Worm (Caenorhabditis elegans) whole organism, young adult: Measurements from ENCODE around the gene T04C12.7.

Source experiments
- B0261.1 ChIP-seq: sonication (generic microtip); optimal IDR thresholded peaks from 2 replicates; lab custom pipeline; 2016; ENCODE audit warnings: mild to moderate bottlenecking, missing genetic modification characterization, moderate library complexity, missing compliant biosample characterization
- ama-1 ChIP-seq, 3 experiments: fragments of 150-350 bp in 1 of 3; sonication (generic microtip) in 2 of 3; optimal IDR thresholded peaks; 2 replicates each; lab custom pipeline; 2014 to 2018; ENCODE audit warnings: missing biosample characterization in 2 of 3, missing genetic modification characterization in 2 of 3, missing genetic modification reagents in 2 of 3
- efl-1 ChIP-seq: fragments of 150-350 bp; optimal IDR thresholded peaks from 2 replicates; lab custom pipeline; 2014; ENCODE audit warnings: missing biosample characterization, missing genetic modification reagents, missing genetic modification characterization
- egrh-3 ChIP-seq: fragments of 200-800 bp; sonication (Bioruptor generic); IDR thresholded peaks from 2 replicates; pipeline ENCODE4 v1.3.6; 2022; ENCODE audit warnings: missing genetic modification reagents, missing genetic modification characterization, missing compliant biosample characterization
- lir-1 ChIP-seq: fragments of 200-800 bp; sonication (Bioruptor generic); conservative IDR thresholded peaks from 2 replicates; pipeline ENCODE4 v1.3.6; 2022; ENCODE audit warnings: missing genetic modification reagents, missing genetic modification characterization, missing compliant biosample characterization
- ztf-6 ChIP-seq: fragments of 200-800 bp; sonication (Bioruptor generic); IDR thresholded peaks from 2 replicates; pipeline ENCODE4 v1.3.6; 2022; ENCODE audit warnings: missing genetic modification reagents, missing genetic modification characterization, missing compliant biosample characterization

DNA sequence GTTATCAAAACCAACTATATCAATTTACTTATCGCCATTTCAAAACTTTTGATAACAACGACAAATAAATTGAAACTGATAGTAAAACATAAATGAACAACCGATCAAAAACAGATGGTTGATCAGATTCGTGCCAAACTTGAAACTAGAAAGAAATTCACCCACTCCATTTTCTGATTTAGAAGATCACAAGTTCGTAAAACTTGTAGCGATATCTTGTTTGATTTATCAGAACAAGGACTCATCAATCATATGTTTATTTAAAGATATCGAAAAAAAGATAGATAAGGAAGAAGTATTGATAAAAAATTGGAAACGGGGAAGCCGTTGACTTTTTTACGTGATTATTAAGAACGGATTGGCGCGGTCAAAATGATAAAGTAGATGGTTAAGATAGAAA, 33.2 kb downstream of the T04C12.7 start:
- TF ChIP-seq ztf-6 (GFP tag; lab: Robert Waterston, UW) = no peak
- no peak for TF ChIP-seq egrh-3 (GFP tag; lab: Robert Waterston, UW)
- TF ChIP-seq efl-1 (GFP tag; lab: Kevin White, UChicago) = no peak
- no peak for TF ChIP-seq lir-1 (GFP tag; lab: Robert Waterston, UW)
- TF ChIP-seq ama-1 (optimal IDR thresholded peaks at IDR 0.05; lab: Kevin White, UChicago) = no peak
- TF ChIP-seq ama-1 (GFP tag; optimal IDR thresholded peaks at IDR 0.05; lab: Kevin White, UChicago) = no peak
- no peak for TF ChIP-seq B0261.1 (tag; lab: Kevin White, UChicago)
